Fruit fly (Drosophila melanogaster): ENCODE measurements around the gene Fip1.

Fip1 gene

DNA sequence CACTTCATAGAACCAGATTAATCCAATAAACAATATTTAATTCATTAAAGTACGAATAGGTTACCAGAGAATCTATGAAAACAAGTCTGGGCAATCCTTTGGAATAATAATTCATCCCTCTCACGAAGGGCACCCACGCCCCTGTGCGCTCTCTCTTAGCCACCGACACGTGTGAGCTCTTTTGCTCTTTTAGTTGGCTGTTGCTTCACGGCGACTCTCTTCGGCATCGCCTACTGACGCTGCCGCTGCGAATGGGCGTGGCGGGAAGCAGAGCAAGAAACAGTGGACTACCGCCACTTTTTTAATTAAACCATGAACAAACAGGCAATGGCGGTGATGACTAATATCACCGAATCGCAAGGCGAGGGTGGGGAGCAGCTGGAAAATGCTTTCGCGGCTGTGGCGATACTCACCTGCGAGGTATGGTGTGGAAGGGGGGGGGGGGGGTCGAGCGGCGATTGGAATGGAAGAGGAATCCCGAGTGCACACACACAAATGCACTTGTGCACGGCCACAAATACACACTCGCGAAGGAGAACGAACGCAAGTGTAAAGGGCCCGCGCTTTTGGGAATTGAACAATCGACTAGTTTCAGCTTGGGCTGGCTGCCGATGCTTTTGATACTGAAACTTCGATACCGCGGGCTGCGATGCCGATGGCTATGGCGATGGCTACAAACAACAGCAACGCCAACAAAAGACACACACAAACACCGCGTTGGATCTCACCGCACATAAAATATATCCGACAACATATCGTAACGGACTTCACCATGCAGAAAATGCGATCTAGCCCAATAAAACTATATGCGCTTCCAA is 6.4 kb upstream of the Fip1 start (continued):
- TF ChIP-seq CG10462 (GFP tag; optimal IDR thresholded peaks at IDR 0.05): peak; percentile 70
- no peak for TF ChIP-seq CG14860 (GFP tag; IDR thresholded peaks at IDR 0.05; ENCODE audit: partially characterized antibody)
- TF ChIP-seq CG6272 (GFP tag; IDR thresholded peaks at IDR 0.05): 0 out of 2 replicates have a peak, but pooled peaks have one; percentile 20
- peak; percentile 92 for TF ChIP-seq Atf6 (GFP tag; IDR thresholded peaks at IDR 0.05)
- TF ChIP-seq Gug (GFP tag; IDR thresholded peaks at IDR 0.05): peak; percentile 89
- 0 out of 3 replicates have a peak, but pooled peaks have one; percentile 27 for TF ChIP-seq knrl (GFP tag; IDR thresholded peaks at IDR 0.05; ENCODE audit: partially characterized antibody)
- TF ChIP-seq CG12744 (GFP tag; optimal IDR thresholded peaks at IDR 0.05): peak; percentile 85
- TF ChIP-seq corto (GFP tag; optimal IDR thresholded peaks at IDR 0.05): peak; percentile 63
- TF ChIP-seq Stat92E (GFP tag; optimal IDR thresholded peaks at IDR 0.05): peak in 1 of 3 experiments; percentile 51
- TF ChIP-seq CG12299 (tag; optimal IDR thresholded peaks at IDR 0.05): peak; percentile 37
- TF ChIP-seq B-H2 (GFP tag; optimal IDR thresholded peaks at IDR 0.05): peak; percentile 47
- TF ChIP-seq Camta (GFP tag; optimal IDR thresholded peaks at IDR 0.05): peak; percentile 83
- 0 out of 3 replicates have a peak, but pooled peaks have one; percentile 22 for TF ChIP-seq croc (GFP tag; conservative IDR thresholded peaks at IDR 0.05)
- TF ChIP-seq ATbp (GFP tag; optimal IDR thresholded peaks at IDR 0.05): peak; percentile 88
- peak in 1 of 2 experiments; percentile 56 for TF ChIP-seq Eip74EF (GFP tag; optimal IDR thresholded peaks at IDR 0.05)
- peak; percentile 90 for TF ChIP-seq CG17359 (tag; optimal IDR thresholded peaks at IDR 0.05)
- peak; percentile 41 for TF ChIP-seq CG2116 (GFP tag; optimal IDR thresholded peaks at IDR 0.05)
- peak; percentile 35; the same call in 1 of the 2 replicates for TF ChIP-seq Scr (GFP tag; IDR thresholded peaks at IDR 0.05; ENCODE audit: partially characterized antibody)
- TF ChIP-seq CG17829 (tag; optimal IDR thresholded peaks at IDR 0.05): peak; percentile 85
- peak; percentile 79 for TF ChIP-seq CG9727 (GFP tag; optimal IDR thresholded peaks at IDR 0.05)
- peak; percentile 83 for TF ChIP-seq Dad (GFP tag; optimal IDR thresholded peaks at IDR 0.05)
- TF ChIP-seq NfI (GFP tag; optimal IDR thresholded peaks at IDR 0.05): peak; percentile 87
- TF ChIP-seq CG16863 (GFP tag; optimal IDR thresholded peaks at IDR 0.05): peak; percentile 79
- TF ChIP-seq grau (tag; optimal IDR thresholded peaks at IDR 0.05): peak; percentile 81
- TF ChIP-seq prd (optimal IDR thresholded peaks at IDR 0.05): no peak
- TF ChIP-seq prd (GFP tag; IDR thresholded peaks at IDR 0.05): peak; percentile 89
- TF ChIP-seq NFAT (GFP tag; IDR thresholded peaks at IDR 0.05): peak; percentile 90
- TF ChIP-seq CG4617 (GFP tag; optimal IDR thresholded peaks at IDR 0.05; ENCODE audit: borderline replicate concordance): peak; percentile 44
- peak; percentile 84 for TF ChIP-seq CG12942 (GFP tag; optimal IDR thresholded peaks at IDR 0.05)
- peak; percentile 83 for TF ChIP-seq lbe (GFP tag; optimal IDR thresholded peaks at IDR 0.05)
- peak; percentile 71 for TF ChIP-seq ewg (GFP tag; optimal IDR thresholded peaks at IDR 0.05)
- TF ChIP-seq ato (GFP tag; IDR thresholded peaks at IDR 0.05; ENCODE audit: partially characterized antibody): no peak
- TF ChIP-seq CkIIα-i1 (GFP tag; IDR thresholded peaks at IDR 0.05): 0 out of 2 replicates have a peak, but pooled peaks have one; percentile 15
- TF ChIP-seq esg (GFP tag; conservative IDR thresholded peaks at IDR 0.05): peak; percentile 66
- TF ChIP-seq sob (GFP tag; IDR thresholded peaks at IDR 0.05): peak; percentile 89
- no peak for TF ChIP-seq CG17912 (GFP tag; optimal IDR thresholded peaks at IDR 0.05)
- peak; percentile 61 for TF ChIP-seq HmgZ (tag; optimal IDR thresholded peaks at IDR 0.05)
- peak; percentile 83 for TF ChIP-seq CG13296 (GFP tag; optimal IDR thresholded peaks at IDR 0.05)
- TF ChIP-seq nau (GFP tag; optimal IDR thresholded peaks at IDR 0.05): peak; percentile 84
- TF ChIP-seq CHES-1-like (GFP tag; optimal IDR thresholded peaks at IDR 0.05): peak; percentile 85
- TF ChIP-seq bcd (GFP tag; optimal IDR thresholded peaks at IDR 0.05): peak; percentile 77
- peak; percentile 65 for TF ChIP-seq E2f2 (GFP tag; IDR thresholded peaks at IDR 0.05)
- peak; percentile 37; the same call in 1 of the 2 replicates for TF ChIP-seq bbx (GFP tag; IDR thresholded peaks at IDR 0.05; ENCODE audit: partially characterized antibody)
- TF ChIP-seq pnt (GFP tag; optimal IDR thresholded peaks at IDR 0.05): peak; percentile 70
- TF ChIP-seq Tbp (GFP tag; optimal IDR thresholded peaks at IDR 0.05): no peak
- TF ChIP-seq D19B (GFP tag; optimal IDR thresholded peaks at IDR 0.05): peak; percentile 80
- peak; percentile 88 for TF ChIP-seq CG9932 (GFP tag; IDR thresholded peaks at IDR 0.05)
